Fruit fly (Drosophila melanogaster) whole organism, prepupa: ENCODE measurements around the gene CG4789.

Experiments used
- CG10631 ChIP-seq: fragments of 200-800 bp; sonication (Bioruptor generic); optimal IDR thresholded peaks from 2 replicates; lab custom pipeline; 2016; ENCODE audit warnings: missing biosample characterization, missing genetic modification characterization
- CG11294 ChIP-seq: fragments of 200-800 bp; sonication (Bioruptor generic); IDR thresholded peaks from 2 replicates; pipeline ENCODE4 v1.3.6; 2022; ENCODE audit warnings: missing biosample characterization, missing genetic modification characterization
- CG15336 ChIP-seq: fragments of 200-800 bp; sonication (Bioruptor generic); IDR thresholded peaks from 2 replicates; pipeline ENCODE4 v1.3.6; 2022; ENCODE audit warnings: missing biosample characterization, missing genetic modification characterization
- CG1621 ChIP-seq: fragments of 200-800 bp; sonication (Bioruptor generic); optimal IDR thresholded peaks from 3 replicates; lab custom pipeline; 2018; ENCODE audit warnings: missing biosample characterization, mild to moderate bottlenecking, missing genetic modification characterization
- CG31627 ChIP-seq: fragments of 200-800 bp; sonication (Bioruptor generic); optimal IDR thresholded peaks from 3 replicates; lab custom pipeline; 2016; ENCODE audit warnings: missing biosample characterization, missing genetic modification characterization
- CG32006 ChIP-seq: fragments of 200-800 bp; sonication (Bioruptor generic); optimal IDR thresholded peaks from 3 replicates; lab custom pipeline; 2017; ENCODE audit warnings: missing biosample characterization, mild to moderate bottlenecking, missing genetic modification characterization
- CG34406 ChIP-seq: fragments of 200-800 bp; sonication (Bioruptor generic); optimal IDR thresholded peaks from 3 replicates; lab custom pipeline; 2016; ENCODE audit warnings: missing biosample characterization, missing genetic modification characterization
- CG3919 ChIP-seq: fragments of 200-800 bp; sonication (Bioruptor generic); optimal IDR thresholded peaks from 3 replicates; lab custom pipeline; 2016; ENCODE audit warnings: missing biosample characterization, missing genetic modification characterization
- CG4318 ChIP-seq: fragments of 200-800 bp; sonication (Bioruptor generic); optimal IDR thresholded peaks from 3 replicates; lab custom pipeline; 2017; ENCODE audit warnings: missing biosample characterization, mild to moderate bottlenecking, missing genetic modification characterization
- CG6276 ChIP-seq: fragments of 200-800 bp; sonication (Bioruptor generic); optimal IDR thresholded peaks from 2 replicates; lab custom pipeline; 2017; ENCODE audit warnings: missing biosample characterization, mild to moderate bottlenecking, missing genetic modification characterization
- CG6792 ChIP-seq: fragments of 200-800 bp; sonication (Bioruptor generic); optimal IDR thresholded peaks from 3 replicates; lab custom pipeline; 2016; ENCODE audit warnings: missing biosample characterization, missing genetic modification characterization
- CG6854 ChIP-seq: fragments of 200-800 bp; sonication (Bioruptor generic); optimal IDR thresholded peaks from 2 replicates; lab custom pipeline; 2017; ENCODE audit warnings: missing biosample characterization, mild to moderate bottlenecking, missing genetic modification characterization
- CG7368 ChIP-seq: fragments of 200-800 bp; sonication (Bioruptor generic); optimal IDR thresholded peaks from 3 replicates; lab custom pipeline; 2016; ENCODE audit warnings: missing biosample characterization, missing genetic modification characterization
- CG8119 ChIP-seq: fragments of 200-800 bp; sonication (Bioruptor generic); IDR thresholded peaks from 3 replicates; pipeline ENCODE4 v1.3.6; 2022; ENCODE audit warnings: missing biosample characterization, missing genetic modification characterization
- CG8319 ChIP-seq: fragments of 200-800 bp; sonication (Bioruptor generic); optimal IDR thresholded peaks from 3 replicates; lab custom pipeline; 2016; ENCODE audit warnings: missing biosample characterization, missing genetic modification characterization
- CG8632 ChIP-seq: fragments of 200-800 bp; sonication (Bioruptor generic); optimal IDR thresholded peaks from 3 replicates; lab custom pipeline; 2016; ENCODE audit warnings: missing biosample characterization, missing genetic modification characterization
- CG9139 ChIP-seq: fragments of 200-800 bp; sonication (Bioruptor generic); optimal IDR thresholded peaks from 3 replicates; lab custom pipeline; 2017; ENCODE audit warnings: missing biosample characterization, mild to moderate bottlenecking, missing genetic modification characterization
- Eip75B ChIP-seq: fragments of 200-800 bp; sonication (Bioruptor generic); optimal IDR thresholded peaks from 3 replicates; lab custom pipeline; 2016; ENCODE audit warnings: missing biosample characterization, missing genetic modification characterization
- Eip78C ChIP-seq: fragments of 200-800 bp; sonication (Bioruptor generic); peaks from one replicate; lab custom pipeline; 2016; ENCODE audit warnings: missing biosample characterization, missing genetic modification characterization
- Eip93F ChIP-seq: fragments of 200-800 bp; sonication (Bioruptor generic); optimal IDR thresholded peaks from 2 replicates; lab custom pipeline; 2016; ENCODE audit warnings: missing biosample characterization, mild to moderate bottlenecking, missing genetic modification characterization
- Ets21C ChIP-seq: fragments of 200-800 bp; sonication (Bioruptor generic); optimal IDR thresholded peaks from 3 replicates; lab custom pipeline; 2016; ENCODE audit warnings: missing biosample characterization, missing genetic modification characterization
- Ets96B ChIP-seq: fragments of 200-800 bp; optimal IDR thresholded peaks from 2 replicates; lab custom pipeline; 2019; ENCODE audit warnings: missing biosample characterization, mild to moderate bottlenecking, missing genetic modification characterization, moderate library complexity
- Gug ChIP-seq: fragments of 200-800 bp; sonication (Bioruptor generic); IDR thresholded peaks from 2 replicates; pipeline ENCODE4 v1.3.6; 2022; ENCODE audit warnings: missing biosample characterization, missing genetic modification characterization
- Hr38 ChIP-seq: sonication (Bioruptor generic); optimal IDR thresholded peaks from 2 replicates; lab custom pipeline; 2016; ENCODE audit warnings: missing biosample characterization, missing genetic modification characterization
- Hr39 ChIP-seq: fragments of 200-800 bp; sonication (Bioruptor generic); optimal IDR thresholded peaks from 2 replicates; lab custom pipeline; 2016; ENCODE audit warnings: missing biosample characterization, missing genetic modification characterization
- Lpt ChIP-seq: fragments of 200-800 bp; sonication (Bioruptor generic); optimal IDR thresholded peaks from 3 replicates; lab custom pipeline; 2016; ENCODE audit warnings: missing biosample characterization, missing genetic modification characterization
- Met ChIP-seq: fragments of 200-800 bp; sonication (Bioruptor generic); optimal IDR thresholded peaks from 3 replicates; lab custom pipeline; 2016; ENCODE audit warnings: missing biosample characterization, missing genetic modification characterization
- OdsH ChIP-seq: fragments of 200-800 bp; sonication (Bioruptor generic); optimal IDR thresholded peaks from 3 replicates; lab custom pipeline; 2016; ENCODE audit warnings: missing biosample characterization, missing genetic modification characterization
- Smox ChIP-seq: fragments of 200-800 bp; sonication (Bioruptor generic); optimal IDR thresholded peaks from 3 replicates; lab custom pipeline; 2016; ENCODE audit warnings: missing biosample characterization, missing genetic modification characterization
- Sox14 ChIP-seq: fragments of 200-800 bp; sonication (Bioruptor generic); optimal IDR thresholded peaks from 3 replicates; lab custom pipeline; 2016; ENCODE audit warnings: missing biosample characterization, missing genetic modification characterization
- Sox15 ChIP-seq: fragments of 200-800 bp; sonication (Bioruptor generic); optimal IDR thresholded peaks from 3 replicates; lab custom pipeline; 2016; ENCODE audit warnings: missing biosample characterization, missing genetic modification characterization
- achi ChIP-seq: fragments of 200-800 bp; sonication (Bioruptor generic); optimal IDR thresholded peaks from 3 replicates; lab custom pipeline; 2016; ENCODE audit warnings: missing biosample characterization, missing genetic modification characterization
- acj6 ChIP-seq: fragments of 200-800 bp; sonication (Bioruptor generic); optimal IDR thresholded peaks from 3 replicates; lab custom pipeline; 2016; ENCODE audit warnings: missing biosample characterization, missing genetic modification characterization
- cyc ChIP-seq: fragments of 200-800 bp; sonication (Bioruptor generic); optimal IDR thresholded peaks from 3 replicates; lab custom pipeline; 2016; ENCODE audit warnings: missing biosample characterization, missing genetic modification characterization
- dac ChIP-seq: fragments of 200-800 bp; sonication (Bioruptor generic); optimal IDR thresholded peaks from 2 replicates; lab custom pipeline; 2017; ENCODE audit warnings: missing biosample characterization, mild to moderate bottlenecking, missing genetic modification characterization
- dsx ChIP-seq: fragments of 200-800 bp; optimal IDR thresholded peaks from 3 replicates; lab custom pipeline; 2019; ENCODE audit warnings: missing biosample characterization, mild to moderate bottlenecking, missing genetic modification characterization, moderate library complexity; ENCODE audit not compliant: poor library complexity, severe bottlenecking
- eg ChIP-seq: fragments of 200-800 bp; sonication (Bioruptor generic); IDR thresholded peaks from 3 replicates; pipeline ENCODE4 v1.3.6; 2022; ENCODE audit warnings: missing biosample characterization, missing genetic modification characterization
- fd59A ChIP-seq: fragments of 200-800 bp; sonication (Bioruptor generic); optimal IDR thresholded peaks from 2 replicates; lab custom pipeline; 2017; ENCODE audit warnings: missing biosample characterization, mild to moderate bottlenecking, missing genetic modification characterization, missing genetic modification reagents
- fd85E ChIP-seq: fragments of 200-800 bp; sonication (Bioruptor generic); optimal IDR thresholded peaks from 3 replicates; lab custom pipeline; 2016; ENCODE audit warnings: missing biosample characterization, missing genetic modification characterization
- fkh ChIP-seq: fragments of 200-800 bp; sonication (Bioruptor generic); optimal IDR thresholded peaks from 3 replicates; lab custom pipeline; 2017; ENCODE audit warnings: missing biosample characterization, mild to moderate bottlenecking, missing genetic modification characterization, moderate library complexity
- lz ChIP-seq: fragments of 200-800 bp; sonication (Bioruptor generic); optimal IDR thresholded peaks from 3 replicates; lab custom pipeline; 2016; ENCODE audit warnings: missing biosample characterization, missing genetic modification characterization
- net ChIP-seq: fragments of 200-800 bp; sonication (Bioruptor generic); optimal IDR thresholded peaks from 3 replicates; lab custom pipeline; 2016; ENCODE audit warnings: missing biosample characterization, missing genetic modification characterization
- pdm3 ChIP-seq: fragments of 200-800 bp; sonication (Bioruptor generic); optimal IDR thresholded peaks from 3 replicates; lab custom pipeline; 2016; ENCODE audit warnings: missing biosample characterization, missing genetic modification characterization
- salr ChIP-seq, 2 experiments: fragments of 200-800 bp; sonication (Bioruptor generic); optimal IDR thresholded peaks; 3 replicates each; lab custom pipeline; 2016 to 2018; ENCODE audit warnings: missing biosample characterization in 2 of 2, missing genetic modification characterization in 2 of 2, mild to moderate bottlenecking in 1 of 2
- spab ChIP-seq: fragments of 200-800 bp; sonication (Bioruptor generic); optimal IDR thresholded peaks from 2 replicates; lab custom pipeline; 2017; ENCODE audit warnings: missing biosample characterization, mild to moderate bottlenecking, missing genetic modification characterization, missing genetic modification reagents
- ss ChIP-seq, 2 experiments: fragments of 200-800 bp; sonication (Bioruptor generic); optimal IDR thresholded peaks; 2 replicates in 1 of 2; 3 replicates in 1 of 2; lab custom pipeline; 2017 to 2018; ENCODE audit warnings: mild to moderate bottlenecking in 2 of 2, missing biosample characterization in 2 of 2, missing genetic modification characterization in 2 of 2, moderate library complexity in 1 of 2
- svp ChIP-seq: fragments of 200-800 bp; sonication (Bioruptor generic); peaks from one replicate; lab custom pipeline; 2016; ENCODE audit warnings: missing biosample characterization, missing genetic modification characterization
- topi ChIP-seq: fragments of 200-800 bp; sonication (Bioruptor generic); optimal IDR thresholded peaks from 3 replicates; lab custom pipeline; 2016; ENCODE audit warnings: missing biosample characterization, missing genetic modification characterization
- vri ChIP-seq: fragments of 200-800 bp; sonication (Bioruptor generic); optimal IDR thresholded peaks from 3 replicates; lab custom pipeline; 2016; ENCODE audit warnings: missing biosample characterization, mild to moderate bottlenecking, missing genetic modification characterization

Gene CG4789

dm6 chrX:16800530-16801027, at the start of gene CG4789, which contains the start of gene CG9132:
CG4789 (plus strand) TSS chrX:16800930.
CG9132 (minus strand) TSS chrX:16800710.
- TF ChIP-seq CG11294 (no peak), Gug (GFP tag; lab: Robert Waterston, UW) (0 out of 2 replicates have a peak, but pooled peaks have one; percentile 0)

dm6 chrX:16751579-16752156, 49.1 kb upstream of the CG4789 start, which contains the start of gene goe:
goe (minus strand) TSS chrX:16751910.
- TF ChIP-seq Eip93F (no peak), CG8632 (GFP tag; lab: Kevin White, UChicago) (peak; percentile 39), Hr39 (GFP tag; lab: Kevin White, UChicago) (peak; percentile 81), acj6 (GFP tag; lab: Kevin White, UChicago) (peak; percentile 56), Eip75B (peak; percentile 60), svp (peak; percentile 80), Sox14 (GFP tag; lab: Kevin White, UChicago) (peak; percentile 68), CG6792 (GFP tag; lab: Kevin White, UChicago) (peak; percentile 65), CG31627 (peak; percentile 80), Gug (GFP tag; lab: Robert Waterston, UW) (peak; percentile 27; the same call in 1 of the 2 replicates), achi (GFP tag; lab: Kevin White, UChicago) (peak; percentile 49), salr (GFP tag; optimal IDR thresholded peaks at IDR 0.05; lab: Kevin White, UChicago) (peak in 1 of 2 experiments; percentile 8), CG7368 (GFP tag; lab: Kevin White, UChicago) (peak; percentile 35), CG32006 (GFP tag; lab: Kevin White, UChicago) (peak; percentile 15), dsx (GFP tag; lab: Kevin White, UChicago) (no peak), CG11294 (0 out of 2 replicates have a peak, but pooled peaks have one; percentile 21), CG1621 (tag; lab: Kevin White, UChicago) (no peak), fd59A (no peak), dac (peak; percentile 27), lz (peak; percentile 81), fd85E (GFP tag; lab: Kevin White, UChicago) (no peak), Ets96B (tag; lab: Kevin White, UChicago) (no peak), pdm3 (GFP tag; lab: Kevin White, UChicago) (peak; percentile 67), spab (GFP tag; lab: Kevin White, UChicago) (no peak), CG10631 (GFP tag; lab: Kevin White, UChicago) (peak; percentile 55), CG15336 (no peak), Hr38 (GFP tag; lab: Kevin White, UChicago) (no peak), OdsH (GFP tag; lab: Kevin White, UChicago) (peak; percentile 60), net (GFP tag; lab: Kevin White, UChicago) (peak; percentile 1), CG6854 (GFP tag; lab: Kevin White, UChicago) (peak; percentile 40), CG4318 (GFP tag; lab: Kevin White, UChicago) (no peak), Eip78C (GFP tag; lab: Kevin White, UChicago) (peak; percentile 83), CG6276 (GFP tag; lab: Kevin White, UChicago) (no peak), Met (peak; percentile 68), topi (GFP tag; lab: Kevin White, UChicago) (peak; percentile 49), CG8319 (GFP tag; lab: Kevin White, UChicago) (peak; percentile 17), Smox (GFP tag; lab: Kevin White, UChicago) (peak; percentile 60), Sox15 (GFP tag; lab: Kevin White, UChicago) (peak; percentile 39), CG8119 (GFP tag; lab: Robert Waterston, UW) (no peak), vri (GFP tag; lab: Kevin White, UChicago) (peak; percentile 63), Lpt (GFP tag; lab: Kevin White, UChicago) (peak; percentile 5), eg (GFP tag; lab: Robert Waterston, UW) (peak; percentile 58; the same call in 2 of the 3 replicates), CG34406 (peak; percentile 19), ss (GFP tag; optimal IDR thresholded peaks at IDR 0.05; lab: Kevin White, UChicago) (peak in 1 of 2 experiments; percentile 35), Ets21C (GFP tag; lab: Kevin White, UChicago) (peak; percentile 67), fkh (GFP tag; lab: Kevin White, UChicago) (no peak), CG3919 (GFP tag; lab: Kevin White, UChicago) (peak; percentile 43), CG9139 (GFP tag; lab: Kevin White, UChicago) (no peak), cyc (GFP tag; lab: Kevin White, UChicago) (peak; percentile 62)
